Fruit fly (Drosophila melanogaster): ENCODE results near the gene sstn.

Gene sstn

DNA sequence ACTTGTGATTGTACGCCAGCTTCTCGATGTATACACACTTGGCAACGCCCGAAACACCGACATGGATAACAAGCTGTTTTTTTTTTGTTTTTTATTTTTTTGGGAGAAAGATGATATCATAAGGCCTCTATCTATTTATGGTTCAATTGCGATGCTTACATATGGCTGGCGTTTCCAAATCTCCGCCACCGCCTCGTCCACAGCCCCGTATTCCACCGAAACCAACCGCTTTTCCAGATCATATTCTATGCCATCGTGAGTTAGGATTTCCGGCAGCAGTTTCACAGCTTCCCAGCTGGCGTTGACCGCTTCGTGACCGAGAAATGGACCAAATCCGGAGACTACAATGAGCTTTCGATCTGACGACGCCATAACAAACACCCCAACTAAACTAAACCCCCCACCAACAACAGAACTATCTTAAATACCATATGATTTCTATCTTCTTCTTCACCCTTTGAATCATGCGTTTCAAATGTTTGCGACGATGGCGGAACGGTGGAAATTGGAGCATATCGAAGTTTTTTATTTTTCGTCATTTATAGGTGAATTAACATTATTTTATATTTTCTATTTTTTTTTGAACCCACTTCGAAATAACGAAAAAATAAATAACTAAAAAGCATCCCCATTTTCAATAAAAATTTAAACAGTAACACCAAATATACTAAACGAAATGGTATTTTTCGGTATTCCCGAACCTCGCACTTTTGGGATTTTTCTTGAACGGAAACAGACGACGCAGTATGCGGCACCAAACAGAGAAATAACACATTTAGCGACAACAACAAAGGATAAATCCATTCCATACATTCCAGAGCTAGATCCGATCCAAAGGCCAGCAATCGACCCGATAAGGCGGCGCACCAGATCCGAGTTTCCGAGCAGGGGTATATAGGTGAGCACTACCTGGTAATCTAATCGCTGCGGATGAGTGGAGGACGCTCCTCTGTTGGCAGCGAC is 49.4 kb upstream of the sstn start, which contains the start of the genes CG32147 and Pex3 (continued):
- TF ChIP-seq CG3847 (GFP tag; IDR thresholded peaks at IDR 0.05) (no peak), Usf (GFP tag; optimal IDR thresholded peaks at IDR 0.05) (no peak), CG14050 (GFP tag; IDR thresholded peaks at IDR 0.05) (no peak), ewg (GFP tag; optimal IDR thresholded peaks at IDR 0.05) (peak; percentile 4), Ssrp (tag; optimal IDR thresholded peaks at IDR 0.05) (no peak), sima (GFP tag; optimal IDR thresholded peaks at IDR 0.05) (no peak), BEAF-32 (GFP tag; optimal IDR thresholded peaks at IDR 0.05) (peak; percentile 55), sc (optimal IDR thresholded peaks at IDR 0.05) (no peak), sc (GFP tag; optimal IDR thresholded peaks at IDR 0.05) (no peak), pb (GFP tag; optimal IDR thresholded peaks at IDR 0.05) (no peak), grau (tag; optimal IDR thresholded peaks at IDR 0.05) (no peak), ind (GFP tag; optimal IDR thresholded peaks at IDR 0.05) (no peak), CG1792 (GFP tag; optimal IDR thresholded peaks at IDR 0.05) (no peak), CG11456 (GFP tag; IDR thresholded peaks at IDR 0.05) (0 out of 3 replicates have a peak, but pooled peaks have one; percentile 16), NC2α (GFP tag; optimal IDR thresholded peaks at IDR 0.05) (no peak), CG7839 (tag; optimal IDR thresholded peaks at IDR 0.05) (no peak), CG16779 (GFP tag; IDR thresholded peaks at IDR 0.05) (no peak), CG6791 (GFP tag; IDR thresholded peaks at IDR 0.05; ENCODE audit: partially characterized antibody) (0 out of 3 replicates have a peak, but pooled peaks have one; percentile 9), CG7987 (GFP tag; optimal IDR thresholded peaks at IDR 0.05) (no peak), Meics (GFP tag; optimal IDR thresholded peaks at IDR 0.05) (peak; percentile 25), CG2116 (GFP tag; optimal IDR thresholded peaks at IDR 0.05) (peak; percentile 58), YL-1 (GFP tag; optimal IDR thresholded peaks at IDR 0.05) (peak; percentile 85), CG12744 (GFP tag; optimal IDR thresholded peaks at IDR 0.05) (no peak), CG11695 (GFP tag; IDR thresholded peaks at IDR 0.05) (no peak; the same call in 2 of the 3 replicates), CG32772 (GFP tag; IDR thresholded peaks at IDR 0.05) (no peak), en (GFP tag; optimal IDR thresholded peaks at IDR 0.05) (no peak), CG17186 (GFP tag; optimal IDR thresholded peaks at IDR 0.05) (no peak), CG8944 (GFP tag; optimal IDR thresholded peaks at IDR 0.05) (no peak), CG7786 (GFP tag; optimal IDR thresholded peaks at IDR 0.05) (no peak), psq (GFP tag; optimal IDR thresholded peaks at IDR 0.05) (no peak), CG7357 (GFP tag; IDR thresholded peaks at IDR 0.05) (no peak), vfl (GFP tag; optimal IDR thresholded peaks at IDR 0.05) (no peak), CG10959 (GFP tag; IDR thresholded peaks at IDR 0.05) (no peak), Bteb2 (GFP tag; optimal IDR thresholded peaks at IDR 0.05) (no peak), fd64A (GFP tag; optimal IDR thresholded peaks at IDR 0.05) (no peak), CG18476 (GFP tag; optimal IDR thresholded peaks at IDR 0.05) (no peak), croc (GFP tag; conservative IDR thresholded peaks at IDR 0.05) (no peak), ab (GFP tag; optimal IDR thresholded peaks at IDR 0.05) (no peak), CG31388 (GFP tag; optimal IDR thresholded peaks at IDR 0.05) (no peak), CG31441 (GFP tag; IDR thresholded peaks at IDR 0.05) (peak; percentile 48; the same call in 1 of the 2 replicates), Hr78 (GFP tag; optimal IDR thresholded peaks at IDR 0.05) (peak in 1 of 2 experiments; percentile 37), CG42726 (GFP tag; IDR thresholded peaks at IDR 0.05; ENCODE audit: partially characterized antibody) (no peak), TFAM (GFP tag; optimal IDR thresholded peaks at IDR 0.05) (no peak), Awh (GFP tag; IDR thresholded peaks at IDR 0.05) (no peak), CG9932 (GFP tag; IDR thresholded peaks at IDR 0.05) (no peak), CG17802 (tag; optimal IDR thresholded peaks at IDR 0.05) (no peak), tap (tag; optimal IDR thresholded peaks at IDR 0.05) (no peak), Hr51 (GFP tag; optimal IDR thresholded peaks at IDR 0.05) (no peak), Fer1 (GFP tag; optimal IDR thresholded peaks at IDR 0.05) (no peak)
